Fruit fly (Drosophila melanogaster): Measurements from ENCODE around the gene CG43076.
A peak's percentile ranks its signal among the peaks of the same experiment; 100 is the strongest.

Gene CG43076

dm6 chrX:15210086-15210485, 13.3 kb downstream of the CG43076 start, which contains the start of gene CG5662:
Gene CG5662 (plus strand): TSS chrX:15210386.
- no peak for TF ChIP-seq CG6163 (GFP tag; IDR thresholded peaks at IDR 0.05)
- TF ChIP-seq topi (GFP tag; optimal IDR thresholded peaks at IDR 0.05): no peak
- TF ChIP-seq Hr38 (GFP tag; optimal IDR thresholded peaks at IDR 0.05): no peak
- no peak for TF ChIP-seq esn (GFP tag; optimal IDR thresholded peaks at IDR 0.05)
- TF ChIP-seq CG8119 (GFP tag; IDR thresholded peaks at IDR 0.05): no peak
- TF ChIP-seq Eip75B (GFP tag; optimal IDR thresholded peaks at IDR 0.05): no peak
- no peak for TF ChIP-seq CG7368 (GFP tag; optimal IDR thresholded peaks at IDR 0.05)

- TF ChIP-seq Gug (GFP tag; IDR thresholded peaks at IDR 0.05): no peak
- TF ChIP-seq CG6163 (GFP tag; IDR thresholded peaks at IDR 0.05): no peak
- no peak for TF ChIP-seq eg (GFP tag; IDR thresholded peaks at IDR 0.05)
- TF ChIP-seq Eip75B (GFP tag; optimal IDR thresholded peaks at IDR 0.05): no peak
Observed at dm6 chrX:15206536-15206935, 16.8 kb downstream of the CG43076 start, which contains the start of gene CG32588. Gene CG32588 (minus strand): TSS chrX:15206636.

dm6 chrX:15203634-15204033, 19.7 kb downstream of the CG43076 start:
- TF ChIP-seq CG15336 (GFP tag; IDR thresholded peaks at IDR 0.05): no peak
- no peak for TF ChIP-seq net (GFP tag; optimal IDR thresholded peaks at IDR 0.05)
- no peak for TF ChIP-seq fd59A (GFP tag; optimal IDR thresholded peaks at IDR 0.05)
- TF ChIP-seq fd85E (GFP tag; optimal IDR thresholded peaks at IDR 0.05): no peak
- TF ChIP-seq svp (GFP tag): no peak
- no peak for TF ChIP-seq Eip75B (GFP tag; optimal IDR thresholded peaks at IDR 0.05)
- no peak for TF ChIP-seq Smox (GFP tag; optimal IDR thresholded peaks at IDR 0.05)
- no peak for TF ChIP-seq CG31627 (GFP tag; optimal IDR thresholded peaks at IDR 0.05)
- TF ChIP-seq CG16779 (tag; optimal IDR thresholded peaks at IDR 0.05): no peak
- no peak for TF ChIP-seq eg (GFP tag; IDR thresholded peaks at IDR 0.05)
- no peak for TF ChIP-seq Sox15 (GFP tag; optimal IDR thresholded peaks at IDR 0.05)
- no peak for TF ChIP-seq CG7368 (GFP tag; optimal IDR thresholded peaks at IDR 0.05)
- no peak for TF ChIP-seq Sox14 (GFP tag; optimal IDR thresholded peaks at IDR 0.05)
- no peak for TF ChIP-seq Gug (GFP tag; IDR thresholded peaks at IDR 0.05)
- TF ChIP-seq OdsH (GFP tag; optimal IDR thresholded peaks at IDR 0.05): no peak
- no peak for TF ChIP-seq Blimp-1 (GFP tag; optimal IDR thresholded peaks at IDR 0.05)
- TF ChIP-seq CG6854 (GFP tag; optimal IDR thresholded peaks at IDR 0.05): no peak
- TF ChIP-seq CG11762 (GFP tag; optimal IDR thresholded peaks at IDR 0.05; ENCODE audit: insufficient read depth): no peak
- no peak for TF ChIP-seq achi (GFP tag; optimal IDR thresholded peaks at IDR 0.05)
- TF ChIP-seq Hr4 (GFP tag; optimal IDR thresholded peaks at IDR 0.05): no peak

- TF ChIP-seq CG16779 (tag; optimal IDR thresholded peaks at IDR 0.05) (no peak), CG4318 (GFP tag; optimal IDR thresholded peaks at IDR 0.05) (no peak), CG6163 (GFP tag; IDR thresholded peaks at IDR 0.05) (no peak), dac (GFP tag; optimal IDR thresholded peaks at IDR 0.05) (no peak), Blimp-1 (GFP tag; optimal IDR thresholded peaks at IDR 0.05) (no peak), Hr38 (GFP tag; optimal IDR thresholded peaks at IDR 0.05) (no peak), OdsH (GFP tag; optimal IDR thresholded peaks at IDR 0.05) (no peak), Ets96B (tag; optimal IDR thresholded peaks at IDR 0.05) (no peak), vri (GFP tag; optimal IDR thresholded peaks at IDR 0.05) (no peak), Sox14 (GFP tag; optimal IDR thresholded peaks at IDR 0.05) (no peak), CG3919 (GFP tag; optimal IDR thresholded peaks at IDR 0.05) (no peak), Sox15 (GFP tag; optimal IDR thresholded peaks at IDR 0.05) (no peak), svp (GFP tag) (no peak)
Observed at dm6 chrX:15199845-15200432, 23.4 kb downstream of the CG43076 start.

- TF ChIP-seq Eip78C (GFP tag): peak; percentile 16
- TF ChIP-seq CG11294 (GFP tag; IDR thresholded peaks at IDR 0.05): no peak
Observed at dm6 chrX:15175171-15175883, 48.1 kb downstream of the CG43076 start, which contains the start of gene CG43737. Gene CG43737 (plus strand): TSS chrX:15175441.

Measured in whole organism, prepupa.